Worm (Caenorhabditis elegans) whole organism, late embryonic: ENCODE results near the gene hmg-5.
A peak's percentile ranks its signal among the peaks of the same experiment; 100 is the strongest.

ENCODE experiments used
- C08G9.2 ChIP-seq: sonication (generic microtip); optimal IDR thresholded peaks from 2 replicates; lab custom pipeline; 2016; ENCODE audit warnings: mild to moderate bottlenecking, missing genetic modification characterization, moderate library complexity, missing compliant biosample characterization
- F13H6.1 ChIP-seq: sonication (generic microtip); optimal IDR thresholded peaks from 2 replicates; lab custom pipeline; 2016; ENCODE audit warnings: missing genetic modification characterization, missing compliant biosample characterization
- ahr-1 ChIP-seq: sonication (generic microtip); optimal IDR thresholded peaks from 2 replicates; lab custom pipeline; 2016; ENCODE audit warnings: missing genetic modification characterization, missing compliant biosample characterization
- ama-1 ChIP-seq: fragments of 150-350 bp; optimal IDR thresholded peaks from 2 replicates; lab custom pipeline; 2014
- ceh-19 ChIP-seq: fragments of 200-800 bp; sonication (Bioruptor generic); optimal IDR thresholded peaks from 2 replicates; lab custom pipeline; 2018; ENCODE audit warnings: mild to moderate bottlenecking, missing genetic modification characterization, missing compliant biosample characterization
- ceh-22 ChIP-seq: sonication (generic microtip); optimal IDR thresholded peaks from 2 replicates; lab custom pipeline; 2017; ENCODE audit warnings: missing biosample characterization, missing genetic modification characterization
- ceh-34 ChIP-seq: sonication (generic microtip); optimal IDR thresholded peaks from 2 replicates; lab custom pipeline; 2016; ENCODE audit warnings: mild to moderate bottlenecking, missing genetic modification characterization, missing compliant biosample characterization
- fax-1 ChIP-seq: sonication (generic microtip); optimal IDR thresholded peaks from 2 replicates; lab custom pipeline; 2016; ENCODE audit warnings: missing genotype, missing genetic modification characterization, missing compliant biosample characterization
- hlh-30 ChIP-seq: sonication (generic microtip); optimal IDR thresholded peaks from 2 replicates; lab custom pipeline; 2017; ENCODE audit warnings: antibody characterized with exemption, missing genetic modification characterization, missing compliant biosample characterization; ENCODE audit not compliant: insufficient read depth
- lim-6 ChIP-seq: sonication (generic microtip); optimal IDR thresholded peaks from 2 replicates; lab custom pipeline; 2016; ENCODE audit warnings: missing genetic modification characterization, missing compliant biosample characterization
- nfya-1 ChIP-seq: sonication (generic microtip); optimal IDR thresholded peaks from 2 replicates; lab custom pipeline; 2017; ENCODE audit warnings: missing genetic modification characterization, mild to moderate bottlenecking, missing compliant biosample characterization, antibody characterized with exemption, moderate library complexity
- pax-1 ChIP-seq: fragments of 150-350 bp; optimal IDR thresholded peaks from 2 replicates; lab custom pipeline; 2014; ENCODE audit warnings: missing biosample characterization, missing genetic modification characterization
- pros-1 ChIP-seq: fragments of 150-350 bp; optimal IDR thresholded peaks from 2 replicates; lab custom pipeline; 2014; ENCODE audit warnings: missing biosample characterization, missing genetic modification reagents, missing genetic modification characterization
- ref-2 ChIP-seq: sonication (generic microtip); optimal IDR thresholded peaks from 2 replicates; lab custom pipeline; 2016; ENCODE audit warnings: missing genetic modification characterization, missing compliant biosample characterization
- sdc-2 ChIP-seq: sonication (generic microtip); optimal IDR thresholded peaks from 2 replicates; lab custom pipeline; 2016; ENCODE audit warnings: missing genotype, missing genetic modification characterization, missing compliant biosample characterization
- unc-42 ChIP-seq: sonication (generic microtip); optimal IDR thresholded peaks from 2 replicates; lab custom pipeline; 2016; ENCODE audit warnings: missing genotype, missing genetic modification characterization, missing compliant biosample characterization
- ztf-16 ChIP-seq: sonication (generic microtip); optimal IDR thresholded peaks from 2 replicates; lab custom pipeline; 2017; ENCODE audit warnings: missing genetic modification characterization, missing compliant biosample characterization

The hmg-5 gene

ce11 chrIV:7608111-7608510, 37.9 kb downstream of the hmg-5 start:
- no peak for TF ChIP-seq pax-1
- TF ChIP-seq ahr-1 = no peak
- TF ChIP-seq nfya-1 (tag; lab: Kevin White, UChicago) = no peak
- TF ChIP-seq hlh-30 = no peak
- no peak for TF ChIP-seq ama-1
- TF ChIP-seq ceh-22 (tag; lab: Kevin White, UChicago) = no peak
- TF ChIP-seq C08G9.2 = no peak
- no peak for TF ChIP-seq ceh-34 (tag; lab: Kevin White, UChicago)
- no peak for TF ChIP-seq pros-1 (tag; lab: Kevin White, UChicago)
- no peak for TF ChIP-seq F13H6.1 (tag; lab: Kevin White, UChicago)
- TF ChIP-seq sdc-2 (tag; lab: Kevin White, UChicago) = no peak

ce11 chrIV:7605413-7605812, 40.6 kb downstream of the hmg-5 start:
- no peak for TF ChIP-seq ref-2 (tag; lab: Kevin White, UChicago)
- no peak for TF ChIP-seq ztf-16 (tag; lab: Kevin White, UChicago)
- TF ChIP-seq lim-6 (tag; lab: Kevin White, UChicago) = no peak
- peak; percentile 82 for TF ChIP-seq unc-42 (tag; lab: Kevin White, UChicago)
- TF ChIP-seq ceh-19 (GFP tag; lab: Kevin White, UChicago) = no peak
- TF ChIP-seq fax-1 (tag; lab: Kevin White, UChicago) = no peak
